Worm (Caenorhabditis elegans): ENCODE results near the gene F47D12.7.

- TF ChIP-seq nhr-77 (tag; optimal IDR thresholded peaks at IDR 0.05) (no peak), pqm-1 (tag; optimal IDR thresholded peaks at IDR 0.05) (no peak), aha-1 (tag) (no peak), T26A8.4 (GFP tag; IDR thresholded peaks at IDR 0.05) (no peak), nhr-237 (tag; optimal IDR thresholded peaks at IDR 0.05) (no peak)
Observed at ce11 chrIII:6272868-6273267, 23.0 kb downstream of the F47D12.7 start, which contains the start of gene C18F10.2.

Measured in whole organism, L4 larva.